Fruit fly (Drosophila melanogaster) whole organism, embryonic: Measurements from ENCODE around the gene CG42591.
A peak's percentile ranks its signal among the peaks of the same experiment; 100 is the strongest.

Source experiments
- Abd-B ChIP-seq: fragments of 200-800 bp; sonication (Bioruptor generic); optimal IDR thresholded peaks from 2 replicates; lab custom pipeline; 2018; ENCODE audit warnings: missing biosample characterization, mild to moderate bottlenecking, missing genetic modification characterization, moderate library complexity
- Atf3 ChIP-seq: fragments of 200-800 bp; sonication (Bioruptor generic); optimal IDR thresholded peaks from 3 replicates; lab custom pipeline; 2016; ENCODE audit warnings: missing biosample characterization, missing genetic modification characterization
- Atf6 ChIP-seq: fragments of 200-800 bp; sonication (Bioruptor generic); IDR thresholded peaks from 2 replicates; pipeline ENCODE4 v1.3.6; 2022; ENCODE audit warnings: missing biosample characterization, missing genetic modification characterization
- CG10654 ChIP-seq: fragments of 200-800 bp; sonication (Bioruptor generic); optimal IDR thresholded peaks from 2 replicates; lab custom pipeline; 2016; ENCODE audit warnings: missing biosample characterization, missing genetic modification characterization
- CG11560 ChIP-seq: fragments of 200-800 bp; sonication (Bioruptor generic); IDR thresholded peaks from 3 replicates; pipeline ENCODE4 v1.3.6; 2022; ENCODE audit warnings: missing biosample characterization, missing genetic modification characterization
- CG12071 ChIP-seq: fragments of 200-800 bp; sonication (Bioruptor generic); optimal IDR thresholded peaks from 3 replicates; lab custom pipeline; 2018; ENCODE audit warnings: missing biosample characterization, mild to moderate bottlenecking, missing genetic modification characterization
- CG12155 ChIP-seq: fragments of 200-800 bp; sonication (Bioruptor generic); optimal IDR thresholded peaks from 3 replicates; lab custom pipeline; 2016; ENCODE audit warnings: missing biosample characterization, missing genetic modification characterization
- CG15011 ChIP-seq: fragments of 200-800 bp; sonication (Bioruptor generic); optimal IDR thresholded peaks from 3 replicates; lab custom pipeline; 2018; ENCODE audit warnings: missing biosample characterization, mild to moderate bottlenecking, missing genetic modification characterization
- CG15514 ChIP-seq: fragments of 200-800 bp; sonication (Bioruptor generic); optimal IDR thresholded peaks from 3 replicates; lab custom pipeline; 2017; ENCODE audit warnings: missing biosample characterization, missing genetic modification characterization, mild to moderate bottlenecking, moderate library complexity, missing genetic modification reagents
- CG1602 ChIP-seq: fragments of 200-800 bp; sonication (Bioruptor generic); optimal IDR thresholded peaks from 3 replicates; lab custom pipeline; 2016; ENCODE audit warnings: missing biosample characterization, missing genetic modification characterization
- CG1603 ChIP-seq: fragments of 200-800 bp; sonication (Bioruptor generic); optimal IDR thresholded peaks from 2 replicates; lab custom pipeline; 2019; ENCODE audit warnings: missing biosample characterization, mild to moderate bottlenecking, missing genetic modification characterization, moderate library complexity
- CG1832 ChIP-seq: fragments of 200-800 bp; sonication (Bioruptor generic); optimal IDR thresholded peaks from 2 replicates; lab custom pipeline; 2017; ENCODE audit warnings: missing biosample characterization, mild to moderate bottlenecking, missing genetic modification characterization, inconsistent platforms
- CG18599 ChIP-seq: fragments of 200-800 bp; sonication (Bioruptor generic); optimal IDR thresholded peaks from 3 replicates; lab custom pipeline; 2017; ENCODE audit warnings: missing biosample characterization, missing genetic modification characterization, mild to moderate bottlenecking, moderate library complexity, missing genetic modification reagents
- CG18764 ChIP-seq: fragments of 200-800 bp; sonication (Bioruptor generic); optimal IDR thresholded peaks from 3 replicates; lab custom pipeline; 2016; ENCODE audit warnings: missing biosample characterization, missing genetic modification characterization
- CG2678 ChIP-seq: fragments of 200-800 bp; sonication (Bioruptor generic); optimal IDR thresholded peaks from 3 replicates; lab custom pipeline; 2019; ENCODE audit warnings: missing biosample characterization, mild to moderate bottlenecking, missing genetic modification characterization, moderate library complexity
- CG34376 ChIP-seq: fragments of 200-800 bp; sonication (Bioruptor generic); optimal IDR thresholded peaks from 2 replicates; lab custom pipeline; 2018; ENCODE audit warnings: missing biosample characterization, mild to moderate bottlenecking, missing genetic modification characterization
- CG4617 ChIP-seq: fragments of 200-800 bp; sonication (Bioruptor generic); optimal IDR thresholded peaks from 3 replicates; lab custom pipeline; 2016; ENCODE audit warnings: missing biosample characterization, missing genetic modification characterization, borderline replicate concordance
- CG5180 ChIP-seq: fragments of 200-800 bp; sonication (Bioruptor generic); optimal IDR thresholded peaks from 3 replicates; lab custom pipeline; 2017; ENCODE audit warnings: missing biosample characterization, missing genetic modification characterization, mild to moderate bottlenecking, moderate library complexity, missing genetic modification reagents
- CG6854 ChIP-seq: fragments of 200-800 bp; sonication (Bioruptor generic); optimal IDR thresholded peaks from 3 replicates; lab custom pipeline; 2017; ENCODE audit warnings: missing biosample characterization, mild to moderate bottlenecking, missing genetic modification characterization
- CG7928 ChIP-seq: fragments of 200-800 bp; sonication (Bioruptor generic); optimal IDR thresholded peaks from 2 replicates; lab custom pipeline; 2017; ENCODE audit warnings: missing biosample characterization, mild to moderate bottlenecking, missing genetic modification characterization
- CG7963 ChIP-seq: fragments of 200-800 bp; sonication (Bioruptor generic); IDR thresholded peaks from 3 replicates; pipeline ENCODE4 v1.3.6; 2022; ENCODE audit warnings: missing biosample characterization, missing genetic modification characterization; ENCODE audit not compliant: partially characterized antibody
- CG9727 ChIP-seq: fragments of 200-800 bp; sonication (Bioruptor generic); optimal IDR thresholded peaks from 3 replicates; lab custom pipeline; 2017; ENCODE audit warnings: missing biosample characterization, mild to moderate bottlenecking, missing genetic modification characterization
- CkIIα-i1 ChIP-seq: fragments of 200-800 bp; sonication (Bioruptor generic); IDR thresholded peaks from 2 replicates; pipeline ENCODE4 v1.3.6; 2022; ENCODE audit warnings: missing biosample characterization, missing genetic modification characterization
- Deaf1 ChIP-seq: fragments of 200-800 bp; optimal IDR thresholded peaks from 3 replicates; lab custom pipeline; 2019; ENCODE audit warnings: missing biosample characterization, mild to moderate bottlenecking, missing genetic modification characterization, moderate library complexity
- Ets97D ChIP-seq: fragments of 200-800 bp; sonication (Bioruptor generic); optimal IDR thresholded peaks from 3 replicates; lab custom pipeline; 2016; ENCODE audit warnings: missing biosample characterization, missing genetic modification characterization
- Fer2 ChIP-seq: fragments of 200-800 bp; sonication (Bioruptor generic); optimal IDR thresholded peaks from 2 replicates; lab custom pipeline; 2018; ENCODE audit warnings: missing biosample characterization, mild to moderate bottlenecking, missing genetic modification characterization, moderate library complexity
- HLH54F ChIP-seq: fragments of 200-800 bp; sonication (Bioruptor generic); optimal IDR thresholded peaks from 3 replicates; lab custom pipeline; 2016; ENCODE audit warnings: missing biosample characterization, missing genetic modification characterization
- Hmr ChIP-seq: fragments of 200-800 bp; sonication (Bioruptor generic); optimal IDR thresholded peaks from 3 replicates; lab custom pipeline; 2017; ENCODE audit warnings: mild to moderate bottlenecking, missing biosample characterization, missing genetic modification reagents, missing genetic modification characterization
- Hmx ChIP-seq: fragments of 200-800 bp; sonication (Bioruptor generic); optimal IDR thresholded peaks from 2 replicates; lab custom pipeline; 2016; ENCODE audit warnings: missing biosample characterization, missing genetic modification characterization
- Neu2 ChIP-seq: fragments of 200-800 bp; sonication (Bioruptor generic); optimal IDR thresholded peaks from 3 replicates; lab custom pipeline; 2016; ENCODE audit warnings: missing biosample characterization, missing genetic modification characterization, borderline replicate concordance
- Side ChIP-seq: fragments of 200-800 bp; sonication (Bioruptor generic); optimal IDR thresholded peaks from 2 replicates; lab custom pipeline; 2016; ENCODE audit warnings: missing biosample characterization, missing genetic modification characterization
- Sry-β ChIP-seq: fragments of 200-800 bp; sonication (Bioruptor generic); optimal IDR thresholded peaks from 2 replicates; lab custom pipeline; 2018; ENCODE audit warnings: missing biosample characterization, mild to moderate bottlenecking, missing genetic modification characterization, moderate library complexity
- Xrp1 ChIP-seq: fragments of 200-800 bp; sonication (Bioruptor generic); IDR thresholded peaks from 2 replicates; pipeline ENCODE4 v1.3.6; 2022; ENCODE audit warnings: missing biosample characterization, missing genetic modification characterization
- ab ChIP-seq: fragments of 200-800 bp; sonication (Bioruptor generic); optimal IDR thresholded peaks from 2 replicates; lab custom pipeline; 2016; ENCODE audit warnings: missing biosample characterization, missing genetic modification characterization
- br ChIP-seq: fragments of >200 bp; optimal IDR thresholded peaks from 2 replicates; lab custom pipeline; 2017
- cad ChIP-seq: fragments of >200 bp; optimal IDR thresholded peaks from 2 replicates; lab custom pipeline; 2017; ENCODE audit warnings: missing biosample characterization, missing genetic modification characterization
- crp ChIP-seq, 2 experiments: fragments of 200-800 bp; sonication (Bioruptor generic); optimal IDR thresholded peaks; 2 replicates in 1 of 2; 3 replicates in 1 of 2; lab custom pipeline; 2017; ENCODE audit warnings: missing biosample characterization in 2 of 2, missing genetic modification characterization in 2 of 2, mild to moderate bottlenecking in 1 of 2, moderate library complexity in 1 of 2
- dmrt99B ChIP-seq: fragments of 200-800 bp; sonication (Bioruptor generic); optimal IDR thresholded peaks from 2 replicates; lab custom pipeline; 2018; ENCODE audit warnings: missing biosample characterization, mild to moderate bottlenecking, missing genetic modification characterization, moderate library complexity
- dysf ChIP-seq: fragments of 200-800 bp; sonication (Bioruptor generic); IDR thresholded peaks from 3 replicates; pipeline ENCODE4 v1.3.6; 2022; ENCODE audit warnings: missing biosample characterization, missing genetic modification characterization
- ftz-f1 ChIP-seq: fragments of 200-800 bp; sonication (Bioruptor generic); optimal IDR thresholded peaks from 2 replicates; lab custom pipeline; 2016; ENCODE audit warnings: missing biosample characterization, missing genetic modification characterization
- gcm2 ChIP-seq: fragments of 200-800 bp; sonication (Bioruptor generic); optimal IDR thresholded peaks from 2 replicates; lab custom pipeline; 2016; ENCODE audit warnings: missing biosample characterization, missing genetic modification characterization
- gfzf ChIP-seq: fragments of 200-800 bp; sonication (Bioruptor generic); optimal IDR thresholded peaks from 2 replicates; lab custom pipeline; 2016; ENCODE audit warnings: missing biosample characterization, mild to moderate bottlenecking, missing genetic modification characterization, moderate library complexity
- kah ChIP-seq: fragments of 200-800 bp; sonication (Bioruptor generic); optimal IDR thresholded peaks from 2 replicates; lab custom pipeline; 2018; ENCODE audit warnings: missing biosample characterization, mild to moderate bottlenecking, missing genetic modification characterization
- kni ChIP-seq: fragments of 200-800 bp; sonication (Bioruptor generic); optimal IDR thresholded peaks from 3 replicates; lab custom pipeline; 2017; ENCODE audit warnings: mild to moderate bottlenecking, missing biosample characterization, missing genetic modification reagents, missing genetic modification characterization
- lov ChIP-seq, 2 experiments: fragments of 200-800 bp in 1 of 2; fragments of >200 bp in 1 of 2; sonication (Bioruptor generic) in 1 of 2; IDR thresholded peaks in 1 of 2; optimal IDR thresholded peaks in 1 of 2; 2 replicates in 1 of 2; 3 replicates in 1 of 2; pipeline versions ENCODE4 v1.3.6 to Lab custom; 2017 to 2022; ENCODE audit warnings: missing biosample characterization in 1 of 2, missing genetic modification characterization in 1 of 2
- sima ChIP-seq: fragments of 200-800 bp; sonication (Bioruptor generic); optimal IDR thresholded peaks from 2 replicates; lab custom pipeline; 2016; ENCODE audit warnings: missing biosample characterization, missing genetic modification characterization
- tna ChIP-seq: fragments of 200-800 bp; sonication (Bioruptor generic); IDR thresholded peaks from 2 replicates; pipeline ENCODE4 v1.3.6; 2022; ENCODE audit warnings: missing biosample characterization, missing genetic modification characterization; ENCODE audit not compliant: partially characterized antibody
- toy ChIP-seq: fragments of 200-800 bp; sonication (Bioruptor generic); IDR thresholded peaks from 2 replicates; pipeline ENCODE4 v1.3.6; 2022; ENCODE audit warnings: missing biosample characterization, missing genetic modification characterization

CG42591 gene

dm6 chr3L:8024278-8025140, 45.3 kb downstream of the CG42591 start (continued):
- TF ChIP-seq Hmx (GFP tag; lab: Kevin White, UChicago) (peak; percentile 28), CG12071 (no peak), br (lab: Kevin White, UChicago) (no peak), CG5180 (no peak), CG7963 (GFP tag; lab: Robert Waterston, UW) (no peak), CG7928 (no peak), cad (GFP tag; lab: Kevin White, UChicago) (no peak), CG1832 (peak; percentile 85), Atf6 (GFP tag; lab: Robert Waterston, UW) (peak; percentile 64; the same call in 1 of the 2 replicates), CG18599 (GFP tag; lab: Kevin White, UChicago) (peak; percentile 36), CG11560 (tag; lab: Robert Waterston, UW) (no peak; the same call in 1 of the 3 replicates), Fer2 (tag; lab: Kevin White, UChicago) (peak; percentile 8), CG1603 (tag; lab: Kevin White, UChicago) (no peak), gcm2 (GFP tag; lab: Kevin White, UChicago) (no peak), CG12155 (GFP tag; lab: Kevin White, UChicago) (no peak), Ets97D (GFP tag; lab: Kevin White, UChicago) (no peak), CG9727 (no peak), CkIIα-i1 (GFP tag; lab: Robert Waterston, UW) (no peak), tna (GFP tag; lab: Robert Waterston, UW) (no peak), dysf (peak; percentile 79; the same call in 2 of the 3 replicates), Deaf1 (tag; lab: Kevin White, UChicago) (peak; percentile 26), Hmr (GFP tag; lab: Kevin White, UChicago) (no peak), CG1602 (no peak), CG2678 (tag; lab: Kevin White, UChicago) (peak; percentile 70), Abd-B (peak; percentile 69), crp (GFP tag; optimal IDR thresholded peaks at IDR 0.05; lab: Kevin White, UChicago) (peak in 1 of 2 experiments; percentile 70), ab (GFP tag; lab: Kevin White, UChicago) (no peak), Neu2 (GFP tag; lab: Kevin White, UChicago) (no peak), HLH54F (GFP tag; lab: Kevin White, UChicago) (no peak), dmrt99B (tag; lab: Kevin White, UChicago) (peak; percentile 68), kah (no peak), ftz-f1 (GFP tag; lab: Kevin White, UChicago) (no peak), Atf3 (GFP tag; lab: Kevin White, UChicago) (no peak), Sry-β (GFP tag; lab: Kevin White, UChicago) (peak; percentile 22), sima (GFP tag; lab: Kevin White, UChicago) (no peak), CG34376 (GFP tag; lab: Kevin White, UChicago) (no peak), CG15514 (GFP tag; lab: Kevin White, UChicago) (peak; percentile 28), gfzf (GFP tag; lab: Kevin White, UChicago) (no peak), CG6854 (GFP tag; lab: Kevin White, UChicago) (peak; percentile 27), Side (no peak), CG10654 (GFP tag; lab: Kevin White, UChicago) (peak; percentile 43), Xrp1 (peak; percentile 66), CG18764 (no peak), CG4617 (GFP tag; lab: Kevin White, UChicago) (no peak), CG15011 (GFP tag; lab: Kevin White, UChicago) (peak; percentile 16), kni (GFP tag; lab: Kevin White, UChicago) (peak; percentile 75), toy (GFP tag; lab: Robert Waterston, UW) (no peak), lov (optimal IDR thresholded peaks at IDR 0.05; lab: Kevin White, UChicago) (no peak), lov (GFP tag; IDR thresholded peaks at IDR 0.05; lab: Robert Waterston, UW) (0 out of 3 replicates have a peak, but pooled peaks have one; percentile 49)
